Worm (Caenorhabditis elegans) whole organism, late embryonic: Measurements from ENCODE around the gene clec-194.

ENCODE experiments used
- F13H6.1 ChIP-seq: sonication (generic microtip); optimal IDR thresholded peaks from 2 replicates; lab custom pipeline; 2016; ENCODE audit warnings: missing genetic modification characterization, missing compliant biosample characterization
- ama-1 ChIP-seq: fragments of 150-350 bp; optimal IDR thresholded peaks from 2 replicates; lab custom pipeline; 2014
- ceh-19 ChIP-seq: fragments of 200-800 bp; sonication (Bioruptor generic); optimal IDR thresholded peaks from 2 replicates; lab custom pipeline; 2018; ENCODE audit warnings: mild to moderate bottlenecking, missing genetic modification characterization, missing compliant biosample characterization
- ceh-22 ChIP-seq: sonication (generic microtip); optimal IDR thresholded peaks from 2 replicates; lab custom pipeline; 2017; ENCODE audit warnings: missing biosample characterization, missing genetic modification characterization
- ceh-48 ChIP-seq: sonication (generic microtip); optimal IDR thresholded peaks from 2 replicates; lab custom pipeline; 2016; ENCODE audit warnings: missing genetic modification characterization, inconsistent platforms, missing compliant biosample characterization
- fkh-10 ChIP-seq: fragments of 150-350 bp; optimal IDR thresholded peaks from 2 replicates; lab custom pipeline; 2014; ENCODE audit warnings: missing biosample characterization, missing genetic modification reagents, missing genetic modification characterization
- lim-6 ChIP-seq: sonication (generic microtip); optimal IDR thresholded peaks from 2 replicates; lab custom pipeline; 2016; ENCODE audit warnings: missing genetic modification characterization, missing compliant biosample characterization
- pax-1 ChIP-seq: fragments of 150-350 bp; optimal IDR thresholded peaks from 2 replicates; lab custom pipeline; 2014; ENCODE audit warnings: missing biosample characterization, missing genetic modification characterization
- ttx-3 ChIP-seq: sonication (generic microtip); optimal IDR thresholded peaks from 2 replicates; lab custom pipeline; 2016; ENCODE audit warnings: missing genetic modification reagents, missing genetic modification characterization, missing compliant biosample characterization
- unc-86 ChIP-seq: sonication (generic microtip); optimal IDR thresholded peaks from 2 replicates; lab custom pipeline; 2016; ENCODE audit warnings: missing genetic modification characterization, missing compliant biosample characterization

DNA sequence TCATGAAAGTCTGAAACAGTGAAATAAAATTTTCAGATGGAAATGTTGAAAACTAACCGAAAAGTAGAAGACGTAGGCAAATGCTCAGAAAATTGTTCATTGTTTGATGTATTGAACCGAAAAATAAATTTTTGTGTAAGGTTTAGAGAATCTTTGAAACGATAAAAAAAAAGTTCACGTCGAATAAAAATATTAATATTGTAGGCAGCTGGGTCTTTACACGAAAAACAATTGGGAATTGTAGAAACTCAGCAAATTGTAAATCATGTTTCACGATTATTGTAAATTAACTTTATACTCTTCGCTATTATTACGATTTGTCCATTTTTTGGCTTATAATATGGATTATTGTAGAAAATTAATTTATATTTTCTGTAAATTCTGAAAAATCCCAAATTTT is 17.6 kb upstream of the clec-194 start, which contains the start of gene Y116A8A.2:
- TF ChIP-seq lim-6 (tag; lab: Kevin White, UChicago) (no peak), ttx-3 (tag; lab: Kevin White, UChicago) (no peak), pax-1 (tag; lab: Kevin White, UChicago) (no peak), ama-1 (no peak), ceh-48 (no peak), ceh-19 (GFP tag; lab: Kevin White, UChicago) (no peak), unc-86 (tag; lab: Kevin White, UChicago) (no peak), F13H6.1 (tag; lab: Kevin White, UChicago) (no peak), fkh-10 (no peak), ceh-22 (tag; lab: Kevin White, UChicago) (no peak)
